Fruit fly (Drosophila melanogaster): ENCODE data around the gene CG13064.

- TF ChIP-seq pan (optimal IDR thresholded peaks at IDR 0.05), result no peak
- no peak for TF ChIP-seq Abd-B (GFP tag; optimal IDR thresholded peaks at IDR 0.05)
- no peak for TF ChIP-seq Jra (GFP tag; optimal IDR thresholded peaks at IDR 0.05)
- no peak for TF ChIP-seq foxo (GFP tag; optimal IDR thresholded peaks at IDR 0.05)
- TF ChIP-seq jim (GFP tag; optimal IDR thresholded peaks at IDR 0.05), result no peak
Observed at dm6 chr3L:16269092-16269491, 11.1 kb upstream of the CG13064 start, which contains the start of gene CG13068.

Data from whole organism, wandering third instar larva.